Worm (Caenorhabditis elegans): Measurements from ENCODE around the gene srt-54.

Gene srt-54

DNA sequence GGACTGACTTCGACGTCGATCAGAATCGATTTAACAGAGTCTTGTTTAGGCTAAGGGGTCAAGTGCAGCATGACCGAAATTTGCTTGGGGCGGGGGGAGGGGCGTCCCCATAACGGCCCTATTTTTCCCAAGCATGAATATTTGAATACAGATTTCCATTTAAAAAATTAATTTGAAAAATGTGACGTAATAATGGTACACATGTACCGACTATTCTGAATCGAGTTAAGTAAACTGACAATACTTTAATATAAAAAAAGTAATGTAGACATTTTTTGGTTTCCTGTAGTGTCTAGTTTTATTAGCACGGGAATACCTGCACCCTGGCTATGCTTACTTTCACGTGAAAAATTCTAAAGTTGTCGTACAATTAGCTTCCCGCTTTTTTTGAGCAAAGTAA lies 30.2 kb upstream of the srt-54 start:
- TF ChIP-seq ceh-31 (tag; optimal IDR thresholded peaks at IDR 0.05), result no peak
- no peak for TF ChIP-seq ttx-3 (tag; optimal IDR thresholded peaks at IDR 0.05)
- TF ChIP-seq nhr-232 (tag; optimal IDR thresholded peaks at IDR 0.05), result no peak
- TF ChIP-seq pqm-1 (tag; optimal IDR thresholded peaks at IDR 0.05), result no peak
- no peak for TF ChIP-seq eyg-1 (tag; optimal IDR thresholded peaks at IDR 0.05)
- TF ChIP-seq npax-4 (tag; optimal IDR thresholded peaks at IDR 0.05), result no peak
- no peak for TF ChIP-seq ceh-9 (tag; optimal IDR thresholded peaks at IDR 0.05)
- TF ChIP-seq ref-2 (tag; optimal IDR thresholded peaks at IDR 0.05), result no peak
- no peak for TF ChIP-seq hlh-6 (tag; optimal IDR thresholded peaks at IDR 0.05)
- no peak for TF ChIP-seq C08G9.2 (tag; optimal IDR thresholded peaks at IDR 0.05)
- TF ChIP-seq elt-2 (tag; optimal IDR thresholded peaks at IDR 0.05), result no peak
- no peak for TF ChIP-seq nfya-1 (tag; optimal IDR thresholded peaks at IDR 0.05)
- TF ChIP-seq dmd-4 (tag; optimal IDR thresholded peaks at IDR 0.05; ENCODE audit: borderline replicate concordance), result no peak
- TF ChIP-seq tbx-7 (tag; optimal IDR thresholded peaks at IDR 0.05), result no peak
- TF ChIP-seq ceh-24 (tag; optimal IDR thresholded peaks at IDR 0.05), result no peak
- TF ChIP-seq ztf-16 (tag; optimal IDR thresholded peaks at IDR 0.05), result no peak

DNA sequence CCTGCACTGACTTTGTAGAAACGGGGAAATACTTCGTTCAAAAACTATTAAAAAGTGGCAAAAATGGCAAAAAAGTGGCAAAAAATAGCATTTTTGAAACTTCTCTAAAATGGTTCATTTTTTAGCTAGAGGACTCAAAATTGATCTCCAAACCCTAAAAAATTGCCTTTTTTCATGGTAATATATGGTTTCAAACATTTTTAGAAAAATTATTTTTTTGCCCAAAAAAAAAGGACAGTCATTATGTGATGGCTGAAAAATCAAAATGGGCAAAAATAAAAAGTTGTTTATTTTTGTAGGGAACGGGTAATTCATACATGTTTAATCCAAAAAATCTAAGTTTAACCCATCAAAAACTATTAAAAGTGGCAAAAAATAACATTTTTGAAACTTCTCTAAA lies 29.1 kb upstream of the srt-54 start:
- no peak for TF ChIP-seq K02D7.2 (tag; optimal IDR thresholded peaks at IDR 0.05)

DNA sequence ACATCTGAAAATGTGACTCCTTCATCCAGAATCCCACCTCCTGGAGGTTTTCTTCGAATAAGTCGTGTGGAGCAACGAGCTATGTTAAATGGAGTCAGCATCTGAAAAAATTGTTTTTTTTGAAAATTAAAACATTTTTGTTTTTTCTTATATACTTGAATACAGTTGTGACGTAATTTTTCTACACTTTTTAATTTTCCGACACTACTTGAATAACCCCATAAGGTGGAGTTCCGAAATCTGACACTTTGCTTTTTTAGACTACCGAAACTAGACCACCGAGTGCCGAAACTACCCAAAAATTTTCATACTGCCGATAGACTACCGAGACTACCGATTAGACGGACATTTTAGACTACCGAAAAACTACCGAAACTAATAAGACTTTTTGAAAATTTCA lies 25.6 kb upstream of the srt-54 start, which contains the start of gene mcat-1:
Gene mcat-1, minus strand, starts transcription at position 101 of the 400 bp plus-strand sequence.
- TF ChIP-seq unc-55 (GFP tag; optimal IDR thresholded peaks at IDR 0.05), result no peak
- TF ChIP-seq pax-1 (tag; optimal IDR thresholded peaks at IDR 0.05), result no peak
- no peak for TF ChIP-seq pat-9 (tag; optimal IDR thresholded peaks at IDR 0.05)
- TF ChIP-seq C08G9.2 (tag; optimal IDR thresholded peaks at IDR 0.05), result no peak

DNA sequence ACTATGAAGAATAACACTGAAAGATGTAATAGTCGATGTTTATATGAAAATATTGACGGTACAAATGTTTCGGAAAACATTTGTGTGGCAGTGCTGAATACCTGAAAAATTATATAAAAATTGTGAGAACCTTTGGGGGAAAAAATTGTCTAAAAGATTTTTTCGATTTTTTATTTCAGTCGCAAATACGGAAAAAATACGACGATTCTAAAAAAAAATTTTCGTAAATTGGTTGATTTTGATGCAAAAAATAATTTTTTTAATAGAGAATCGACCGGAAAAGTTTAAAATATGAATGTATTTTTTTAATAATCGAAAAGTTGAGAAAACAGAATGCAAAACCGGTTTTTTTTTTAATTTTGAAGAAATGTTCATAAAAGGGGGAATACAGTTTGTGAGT lies 21.8 kb upstream of the srt-54 start, which contains the start of gene C50D2.7:
Gene C50D2.7, minus strand, starts transcription at position 101 of the 400 bp plus-strand sequence.
- TF ChIP-seq npax-4 (tag; optimal IDR thresholded peaks at IDR 0.05), result no peak
- no peak for TF ChIP-seq sdc-2 (tag; optimal IDR thresholded peaks at IDR 0.05)
- TF ChIP-seq madf-2 (tag; optimal IDR thresholded peaks at IDR 0.05), result no peak
- TF ChIP-seq hlh-30 (tag; optimal IDR thresholded peaks at IDR 0.05; ENCODE audit: insufficient read depth), result no peak
- TF ChIP-seq nhr-232 (tag; optimal IDR thresholded peaks at IDR 0.05), result no peak
- no peak for TF ChIP-seq ceh-48 (tag; optimal IDR thresholded peaks at IDR 0.05)
- TF ChIP-seq odd-2 (tag; optimal IDR thresholded peaks at IDR 0.05), result no peak
- no peak for TF ChIP-seq lin-11 (tag; optimal IDR thresholded peaks at IDR 0.05)
- no peak for TF ChIP-seq unc-86 (tag; optimal IDR thresholded peaks at IDR 0.05)
- no peak for TF ChIP-seq sox-2 (GFP tag; IDR thresholded peaks at IDR 0.05)
- no peak for TF ChIP-seq hlh-8 (tag; optimal IDR thresholded peaks at IDR 0.05)
- no peak for TF ChIP-seq ceh-34 (tag; optimal IDR thresholded peaks at IDR 0.05)
- no peak for TF ChIP-seq ceh-24 (tag; optimal IDR thresholded peaks at IDR 0.05)
- no peak for TF ChIP-seq K02D7.2 (tag; optimal IDR thresholded peaks at IDR 0.05)

DNA sequence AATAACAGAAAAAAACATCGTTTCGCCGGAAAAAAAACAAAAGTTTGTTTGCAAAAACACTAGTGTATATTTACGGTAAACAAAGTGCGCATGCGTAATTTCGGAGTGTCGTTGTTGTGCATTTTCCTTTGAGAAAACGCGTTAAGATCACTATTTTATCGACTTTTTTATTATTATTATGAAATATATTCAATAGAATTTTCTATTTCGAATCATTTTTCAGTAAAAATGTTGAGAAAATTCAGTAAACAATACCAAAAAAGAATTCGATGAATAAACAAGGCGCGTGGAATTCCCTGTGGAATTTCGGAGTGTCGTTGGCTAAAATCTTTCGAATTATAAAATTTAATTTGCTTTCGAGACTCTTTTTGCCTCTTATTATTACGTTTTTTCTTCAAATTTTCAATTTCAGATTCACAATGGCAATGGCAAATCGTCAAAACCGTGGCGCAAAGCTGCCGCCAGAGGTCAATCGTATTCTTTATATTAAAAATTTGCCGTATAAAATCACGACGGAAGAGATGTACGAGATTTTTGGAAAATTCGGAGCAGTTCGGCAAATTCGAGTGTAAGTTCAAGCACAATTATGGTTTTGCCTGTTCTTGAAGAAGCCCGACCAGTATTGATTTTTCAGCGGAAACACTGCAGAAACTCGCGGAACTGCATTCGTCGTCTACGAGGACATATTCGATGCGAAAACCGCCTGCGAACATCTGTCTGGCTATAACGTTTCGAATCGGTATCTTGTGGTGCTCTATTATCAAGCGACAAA lies 18.8 kb upstream of the srt-54 start, which contains the start of the genes luc-7L3 and sftb-6:
Gene luc-7L3, minus strand, starts transcription at position 36 of the 772 bp plus-strand sequence.
Gene sftb-6, plus strand, starts transcription at position 413 of the 772 bp plus-strand sequence.
- TF ChIP-seq ets-4 (tag; optimal IDR thresholded peaks at IDR 0.05), result no peak
- peak; percentile 14 for TF ChIP-seq pax-1 (tag; optimal IDR thresholded peaks at IDR 0.05)
- TF ChIP-seq ceh-34 (tag; optimal IDR thresholded peaks at IDR 0.05), result no peak
- peak; percentile 12 for TF ChIP-seq unc-55 (GFP tag; optimal IDR thresholded peaks at IDR 0.05)
- TF ChIP-seq unc-3 (GFP tag; conservative IDR thresholded peaks at IDR 0.05), result no peak
- peak; percentile 76 for TF ChIP-seq unc-3 (tag; optimal IDR thresholded peaks at IDR 0.05)
- TF ChIP-seq elt-2 (tag; optimal IDR thresholded peaks at IDR 0.05), result peak; percentile 43
- TF ChIP-seq unc-42 (tag; optimal IDR thresholded peaks at IDR 0.05), result peak; percentile 30
- no peak for TF ChIP-seq fkh-10 (GFP tag; optimal IDR thresholded peaks at IDR 0.05)
- no peak for TF ChIP-seq ceh-24 (tag; optimal IDR thresholded peaks at IDR 0.05)
- TF ChIP-seq Y22D7AL.16 (tag; optimal IDR thresholded peaks at IDR 0.05), result no peak
- no peak for TF ChIP-seq madf-2 (tag; optimal IDR thresholded peaks at IDR 0.05)
- no peak for TF ChIP-seq ceh-22 (tag; optimal IDR thresholded peaks at IDR 0.05)
